Worm (Caenorhabditis elegans) whole organism, early embryonic: ENCODE measurements around the gene nipi-3.

Experiments
- B0310.2 ChIP-seq: sonication (generic microtip); optimal IDR thresholded peaks from 2 replicates; lab custom pipeline; 2016; ENCODE audit warnings: mild to moderate bottlenecking, missing genetic modification characterization, missing compliant biosample characterization
- F13C5.2 ChIP-seq: sonication (generic microtip); optimal IDR thresholded peaks from 2 replicates; lab custom pipeline; 2017; ENCODE audit warnings: mild to moderate bottlenecking, missing genetic modification characterization, inconsistent platforms, missing compliant biosample characterization
- aly-1 ChIP-seq: sonication (generic microtip); optimal IDR thresholded peaks from 2 replicates; lab custom pipeline; 2016; ENCODE audit warnings: missing genetic modification characterization, missing compliant biosample characterization
- ama-1 ChIP-seq: fragments of 150-350 bp; optimal IDR thresholded peaks from 2 replicates; lab custom pipeline; 2014
- ceh-13 ChIP-seq: fragments of 200-800 bp; sonication (Bioruptor generic); optimal IDR thresholded peaks from 2 replicates; lab custom pipeline; 2018; ENCODE audit warnings: mild to moderate bottlenecking, missing genetic modification characterization, missing compliant biosample characterization
- ceh-36 ChIP-seq: sonication (generic microtip); optimal IDR thresholded peaks from 2 replicates; lab custom pipeline; 2016; ENCODE audit warnings: missing genetic modification characterization, inconsistent platforms, missing compliant biosample characterization
- ets-7 ChIP-seq: sonication (generic microtip); optimal IDR thresholded peaks from 2 replicates; lab custom pipeline; 2016; ENCODE audit warnings: missing genotype, missing genetic modification characterization, missing compliant biosample characterization
- flt-1 ChIP-seq: fragments of 200-800 bp; sonication (Bioruptor generic); IDR thresholded peaks from 2 replicates; pipeline ENCODE4 v1.3.6; 2022; ENCODE audit warnings: missing genetic modification characterization, missing compliant biosample characterization
- hmbx-1 ChIP-seq: sonication (generic microtip); optimal IDR thresholded peaks from 2 replicates; lab custom pipeline; 2016; ENCODE audit warnings: mild to moderate bottlenecking, missing genetic modification characterization, missing compliant biosample characterization
- hmg-4 ChIP-seq: fragments of 200-800 bp; sonication (Bioruptor generic); optimal IDR thresholded peaks from 2 replicates; lab custom pipeline; 2018; ENCODE audit warnings: mild to moderate bottlenecking, missing genetic modification characterization, missing compliant biosample characterization
- hnd-1 ChIP-seq: sonication (generic microtip); optimal IDR thresholded peaks from 2 replicates; lab custom pipeline; 2016; ENCODE audit warnings: missing genetic modification characterization, missing compliant biosample characterization
- pes-1 ChIP-seq: fragments of 200-800 bp; sonication (Bioruptor generic); IDR thresholded peaks from 2 replicates; pipeline ENCODE4 v1.3.6; 2022; ENCODE audit warnings: missing genetic modification reagents, missing genetic modification characterization, missing compliant biosample characterization
- scrt-1 ChIP-seq: fragments of 200-800 bp; sonication (Bioruptor generic); IDR thresholded peaks from 2 replicates; pipeline ENCODE4 v1.3.6; 2022; ENCODE audit warnings: missing genetic modification characterization, missing compliant biosample characterization
- sea-1 ChIP-seq: fragments of 200-800 bp; sonication (Bioruptor generic); conservative IDR thresholded peaks from 2 replicates; pipeline ENCODE4 v1.3.6; 2022; ENCODE audit warnings: missing genetic modification characterization, missing compliant biosample characterization
- tbx-11 ChIP-seq: fragments of 200-800 bp; sonication (Bioruptor generic); IDR thresholded peaks from 2 replicates; pipeline ENCODE4 v1.3.6; 2022; ENCODE audit warnings: missing genetic modification characterization, missing compliant biosample characterization
- tbx-37 ChIP-seq: fragments of 200-800 bp; sonication (Bioruptor generic); conservative IDR thresholded peaks from 2 replicates; pipeline ENCODE4 v1.3.6; 2022; ENCODE audit warnings: missing genetic modification reagents, missing genetic modification characterization, missing compliant biosample characterization
- tra-4 ChIP-seq: sonication (generic microtip); optimal IDR thresholded peaks from 2 replicates; lab custom pipeline; 2017; ENCODE audit warnings: missing genetic modification characterization, missing compliant biosample characterization

Gene nipi-3

ce11 chrX:15640603-15641002 lies 32.8 kb downstream of the nipi-3 start, which contains the start of gene K09E9.7:
Gene K09E9.7, plus strand, starts transcription at chrX:15640903.
- TF ChIP-seq F13C5.2: no peak
- TF ChIP-seq hmbx-1: no peak
- no peak for TF ChIP-seq aly-1 (tag; lab: Kevin White, UChicago)
- no peak for TF ChIP-seq scrt-1
- no peak for TF ChIP-seq tbx-37 (GFP tag; lab: Robert Waterston, UW)
- TF ChIP-seq hmg-4 (GFP tag; lab: Kevin White, UChicago): no peak
- no peak for TF ChIP-seq ceh-13 (GFP tag; lab: Kevin White, UChicago)
- no peak for TF ChIP-seq hnd-1
- no peak for TF ChIP-seq sea-1 (GFP tag; lab: Robert Waterston, UW)
- TF ChIP-seq B0310.2: no peak
- no peak for TF ChIP-seq flt-1 (GFP tag; lab: Robert Waterston, UW)
- no peak for TF ChIP-seq tbx-11 (GFP tag; lab: Robert Waterston, UW)
- TF ChIP-seq ama-1: no peak
- no peak for TF ChIP-seq ets-7 (tag; lab: Kevin White, UChicago)
- TF ChIP-seq tra-4 (tag; lab: Kevin White, UChicago): no peak

- TF ChIP-seq flt-1 (GFP tag; lab: Robert Waterston, UW) (no peak), tbx-11 (GFP tag; lab: Robert Waterston, UW) (no peak), ceh-36 (tag; lab: Kevin White, UChicago) (no peak), hnd-1 (no peak), aly-1 (tag; lab: Kevin White, UChicago) (no peak), ama-1 (no peak), ceh-13 (GFP tag; lab: Kevin White, UChicago) (no peak), tbx-37 (GFP tag; lab: Robert Waterston, UW) (no peak), tra-4 (tag; lab: Kevin White, UChicago) (no peak), scrt-1 (no peak), F13C5.2 (no peak), hmg-4 (GFP tag; lab: Kevin White, UChicago) (no peak), ets-7 (tag; lab: Kevin White, UChicago) (no peak), hmbx-1 (no peak), pes-1 (no peak), sea-1 (GFP tag; lab: Robert Waterston, UW) (no peak), B0310.2 (no peak)
Measured at ce11 chrX:15641380-15641779, 33.6 kb downstream of the nipi-3 start.

ce11 chrX:15642638-15643037 lies 34.9 kb downstream of the nipi-3 start, which contains the start of gene H08J19.1:
Gene H08J19.1, plus strand, starts transcription at chrX:15642938.
- TF ChIP-seq ceh-36 (tag; lab: Kevin White, UChicago) (no peak), scrt-1 (no peak), pes-1 (no peak), B0310.2 (no peak), hmbx-1 (no peak), sea-1 (GFP tag; lab: Robert Waterston, UW) (no peak), hmg-4 (GFP tag; lab: Kevin White, UChicago) (no peak), aly-1 (tag; lab: Kevin White, UChicago) (no peak), ets-7 (tag; lab: Kevin White, UChicago) (no peak), ceh-13 (GFP tag; lab: Kevin White, UChicago) (no peak), flt-1 (GFP tag; lab: Robert Waterston, UW) (no peak), ama-1 (no peak), tbx-37 (GFP tag; lab: Robert Waterston, UW) (no peak), hnd-1 (no peak)

ce11 chrX:15647276-15647675 lies 39.5 kb downstream of the nipi-3 start, which contains the start of gene F59D12.5:
Gene F59D12.5, minus strand, starts transcription at chrX:15647369.
- TF ChIP-seq tbx-11 (GFP tag; lab: Robert Waterston, UW) (no peak), B0310.2 (no peak), hmbx-1 (no peak), ets-7 (tag; lab: Kevin White, UChicago) (no peak), scrt-1 (no peak), F13C5.2 (no peak), tbx-37 (GFP tag; lab: Robert Waterston, UW) (no peak), hmg-4 (GFP tag; lab: Kevin White, UChicago) (no peak), aly-1 (tag; lab: Kevin White, UChicago) (no peak), flt-1 (GFP tag; lab: Robert Waterston, UW) (no peak), pes-1 (no peak), sea-1 (GFP tag; lab: Robert Waterston, UW) (no peak), ceh-36 (tag; lab: Kevin White, UChicago) (no peak)

ce11 chrX:15650428-15650827 lies 42.7 kb downstream of the nipi-3 start:
- TF ChIP-seq sea-1 (GFP tag; lab: Robert Waterston, UW) (no peak), hmg-4 (GFP tag; lab: Kevin White, UChicago) (no peak), tra-4 (tag; lab: Kevin White, UChicago) (no peak), ceh-13 (GFP tag; lab: Kevin White, UChicago) (no peak), pes-1 (no peak), flt-1 (GFP tag; lab: Robert Waterston, UW) (no peak), B0310.2 (no peak), tbx-11 (GFP tag; lab: Robert Waterston, UW) (no peak)

- no peak for TF ChIP-seq F13C5.2
- TF ChIP-seq hmg-4 (GFP tag; lab: Kevin White, UChicago): no peak
Measured at ce11 chrX:15650919-15651420, 43.2 kb downstream of the nipi-3 start, which contains the start of gene F59D12.3. Gene F59D12.3, minus strand, starts transcription at chrX:15650969.

ce11 chrX:15653196-15653595 lies 45.4 kb downstream of the nipi-3 start:
- no peak for TF ChIP-seq ets-7 (tag; lab: Kevin White, UChicago)

- TF ChIP-seq tbx-11 (GFP tag; lab: Robert Waterston, UW) (no peak), hnd-1 (no peak), pes-1 (no peak)
Measured at ce11 chrX:15654969-15655368, 47.2 kb downstream of the nipi-3 start.
